Fruit fly (Drosophila melanogaster) whole organism, embryonic: ENCODE measurements around the gene CG12974.
A peak's percentile ranks its signal among the peaks of the same experiment; 100 is the strongest.

Source experiments
- Antp ChIP-seq: fragments of 200-800 bp; sonication (Bioruptor generic); optimal IDR thresholded peaks from 3 replicates; lab custom pipeline; 2016; ENCODE audit warnings: missing biosample characterization, missing genetic modification characterization
- CG10274 ChIP-seq: fragments of 200-800 bp; sonication (Bioruptor generic); optimal IDR thresholded peaks from 3 replicates; lab custom pipeline; 2017; ENCODE audit warnings: missing biosample characterization, mild to moderate bottlenecking, missing genetic modification characterization
- CG10654 ChIP-seq: fragments of 200-800 bp; sonication (Bioruptor generic); optimal IDR thresholded peaks from 2 replicates; lab custom pipeline; 2016; ENCODE audit warnings: missing biosample characterization, missing genetic modification characterization
- CG10959 ChIP-seq: fragments of 200-800 bp; sonication (Bioruptor generic); IDR thresholded peaks from 2 replicates; pipeline ENCODE4 v1.3.6; 2022; ENCODE audit warnings: missing biosample characterization, missing genetic modification characterization
- CG12104 ChIP-seq: fragments of 200-800 bp; sonication (Bioruptor generic); optimal IDR thresholded peaks from 3 replicates; lab custom pipeline; 2016; ENCODE audit warnings: missing biosample characterization, missing genetic modification characterization
- CG1602 ChIP-seq: fragments of 200-800 bp; sonication (Bioruptor generic); optimal IDR thresholded peaks from 3 replicates; lab custom pipeline; 2016; ENCODE audit warnings: missing biosample characterization, missing genetic modification characterization
- CG16863 ChIP-seq: fragments of 200-800 bp; sonication (Bioruptor generic); optimal IDR thresholded peaks from 3 replicates; lab custom pipeline; 2016; ENCODE audit warnings: missing biosample characterization, missing genetic modification characterization
- CG17568 ChIP-seq: fragments of 200-800 bp; sonication (Bioruptor generic); optimal IDR thresholded peaks from 2 replicates; lab custom pipeline; 2018; ENCODE audit warnings: missing biosample characterization, mild to moderate bottlenecking, missing genetic modification characterization, moderate library complexity
- CG17829 ChIP-seq: fragments of 200-800 bp; optimal IDR thresholded peaks from 2 replicates; lab custom pipeline; 2019; ENCODE audit warnings: missing biosample characterization, mild to moderate bottlenecking, missing genetic modification characterization, moderate library complexity
- CG1792 ChIP-seq: fragments of 200-800 bp; sonication (Bioruptor generic); optimal IDR thresholded peaks from 2 replicates; lab custom pipeline; 2016; ENCODE audit warnings: missing biosample characterization, missing genetic modification characterization
- CG18011 ChIP-seq: fragments of 200-800 bp; sonication (Bioruptor generic); optimal IDR thresholded peaks from 2 replicates; lab custom pipeline; 2017; ENCODE audit warnings: missing biosample characterization, missing genetic modification characterization, mild to moderate bottlenecking, moderate library complexity, missing genotype
- CG18599 ChIP-seq: fragments of 200-800 bp; sonication (Bioruptor generic); optimal IDR thresholded peaks from 3 replicates; lab custom pipeline; 2017; ENCODE audit warnings: missing biosample characterization, missing genetic modification characterization, mild to moderate bottlenecking, moderate library complexity, missing genetic modification reagents
- CG2120 ChIP-seq: fragments of 200-800 bp; sonication (Bioruptor generic); optimal IDR thresholded peaks from 3 replicates; lab custom pipeline; 2016; ENCODE audit warnings: missing biosample characterization, missing genetic modification characterization
- CG3995 ChIP-seq: fragments of 200-800 bp; sonication (Bioruptor generic); optimal IDR thresholded peaks from 3 replicates; lab custom pipeline; 2016; ENCODE audit warnings: missing biosample characterization, missing genetic modification characterization
- CG42726 ChIP-seq: fragments of 200-800 bp; sonication (Bioruptor generic); IDR thresholded peaks from 2 replicates; pipeline ENCODE4 v1.3.6; 2022; ENCODE audit warnings: missing biosample characterization, missing genetic modification characterization; ENCODE audit not compliant: partially characterized antibody
- CG43689 ChIP-seq: fragments of 200-800 bp; sonication (Bioruptor generic); IDR thresholded peaks from 2 replicates; pipeline ENCODE4 v1.3.6; 2022; ENCODE audit warnings: missing biosample characterization, missing genetic modification characterization
- CG4820 ChIP-seq: fragments of 200-800 bp; sonication (Bioruptor generic); optimal IDR thresholded peaks from 3 replicates; lab custom pipeline; 2016; ENCODE audit warnings: missing biosample characterization, missing genetic modification characterization
- CG6272 ChIP-seq: fragments of 200-800 bp; sonication (Bioruptor generic); IDR thresholded peaks from 2 replicates; pipeline ENCODE4 v1.3.6; 2022; ENCODE audit warnings: missing biosample characterization, missing genetic modification characterization
- CG7372 ChIP-seq: fragments of 200-800 bp; sonication (Bioruptor generic); IDR thresholded peaks from 2 replicates; pipeline ENCODE4 v1.3.6; 2022; ENCODE audit warnings: missing biosample characterization, missing genetic modification characterization
- CG9797 ChIP-seq: fragments of 200-800 bp; sonication (Bioruptor generic); optimal IDR thresholded peaks from 3 replicates; lab custom pipeline; 2018; ENCODE audit warnings: missing biosample characterization, mild to moderate bottlenecking, missing genetic modification characterization
- Dad ChIP-seq: fragments of 200-800 bp; sonication (Bioruptor generic); optimal IDR thresholded peaks from 3 replicates; lab custom pipeline; 2016; ENCODE audit warnings: missing biosample characterization, missing genetic modification characterization
- Doc3 ChIP-seq: fragments of 200-800 bp; sonication (Bioruptor generic); IDR thresholded peaks from 3 replicates; pipeline ENCODE4 v1.3.6; 2022; ENCODE audit warnings: missing biosample characterization, missing genetic modification characterization; ENCODE audit not compliant: partially characterized antibody
- Dref ChIP-seq: fragments of 200-800 bp; sonication (Bioruptor generic); IDR thresholded peaks from 2 replicates; pipeline ENCODE4 v1.3.6; 2022; ENCODE audit warnings: missing biosample characterization, missing genetic modification characterization
- HLHmδ ChIP-seq: fragments of 200-800 bp; sonication (Bioruptor generic); optimal IDR thresholded peaks from 2 replicates; lab custom pipeline; 2018; ENCODE audit warnings: missing biosample characterization, mild to moderate bottlenecking, missing genetic modification characterization, moderate library complexity
- Mad ChIP-seq: fragments of 200-800 bp; sonication (Bioruptor generic); optimal IDR thresholded peaks from 2 replicates; lab custom pipeline; 2016; ENCODE audit warnings: missing biosample characterization, missing genetic modification characterization
- NC2β ChIP-seq: fragments of 200-800 bp; sonication (Bioruptor generic); optimal IDR thresholded peaks from 2 replicates; lab custom pipeline; 2016; ENCODE audit warnings: missing biosample characterization, missing genetic modification characterization
- Opbp ChIP-seq: fragments of 200-800 bp; sonication (Bioruptor generic); IDR thresholded peaks from 3 replicates; pipeline ENCODE4 v1.3.6; 2022; ENCODE audit warnings: missing biosample characterization, missing genetic modification characterization; ENCODE audit not compliant: partially characterized antibody
- Optix ChIP-seq: fragments of 200-800 bp; sonication (Bioruptor generic); IDR thresholded peaks from 3 replicates; pipeline ENCODE4 v1.3.6; 2022; ENCODE audit warnings: missing biosample characterization, missing genetic modification characterization
- Scr ChIP-seq: fragments of 200-800 bp; sonication (Bioruptor generic); IDR thresholded peaks from 2 replicates; pipeline ENCODE4 v1.3.6; 2022; ENCODE audit warnings: missing biosample characterization, missing genetic modification characterization; ENCODE audit not compliant: partially characterized antibody
- bigmax ChIP-seq: fragments of 200-800 bp; sonication (Bioruptor generic); optimal IDR thresholded peaks from 2 replicates; lab custom pipeline; 2018; ENCODE audit warnings: missing biosample characterization, mild to moderate bottlenecking, missing genetic modification characterization
- cad ChIP-seq: fragments of >200 bp; optimal IDR thresholded peaks from 2 replicates; lab custom pipeline; 2017; ENCODE audit warnings: missing biosample characterization, missing genetic modification characterization
- croc ChIP-seq: fragments of 200-800 bp; sonication (Bioruptor generic); conservative IDR thresholded peaks from 3 replicates; pipeline ENCODE4 v1.3.6; 2022; ENCODE audit warnings: missing biosample characterization, missing genetic modification characterization
- fd96Cb ChIP-seq: fragments of 200-800 bp; sonication (Bioruptor generic); optimal IDR thresholded peaks from 2 replicates; lab custom pipeline; 2018; ENCODE audit warnings: missing biosample characterization, mild to moderate bottlenecking, missing genetic modification characterization, moderate library complexity
- gcm ChIP-seq: fragments of 200-800 bp; sonication (Bioruptor generic); optimal IDR thresholded peaks from 2 replicates; lab custom pipeline; 2019; ENCODE audit warnings: missing biosample characterization, mild to moderate bottlenecking, missing genetic modification characterization, moderate library complexity
- gem ChIP-seq: fragments of 200-800 bp; sonication (Bioruptor generic); optimal IDR thresholded peaks from 2 replicates; lab custom pipeline; 2019; ENCODE audit warnings: missing biosample characterization, mild to moderate bottlenecking, missing genetic modification characterization, moderate library complexity
- grau ChIP-seq: fragments of 200-800 bp; optimal IDR thresholded peaks from 3 replicates; lab custom pipeline; 2019; ENCODE audit warnings: missing biosample characterization, mild to moderate bottlenecking, missing genetic modification characterization, moderate library complexity
- gro ChIP-seq: fragments of 200-800 bp; sonication (Bioruptor generic); optimal IDR thresholded peaks from 2 replicates; lab custom pipeline; 2016; ENCODE audit warnings: missing biosample characterization, missing genetic modification characterization
- gsb ChIP-seq: fragments of 200-800 bp; sonication (Bioruptor generic); IDR thresholded peaks from 2 replicates; pipeline ENCODE4 v1.3.6; 2022; ENCODE audit warnings: missing biosample characterization, missing genetic modification characterization
- ham ChIP-seq: fragments of 200-800 bp; sonication (Bioruptor generic); IDR thresholded peaks from 2 replicates; pipeline ENCODE4 v1.3.6; 2022; ENCODE audit warnings: missing biosample characterization, missing genetic modification characterization
- insv ChIP-seq, 2 experiments: fragments of 200-800 bp; sonication (Bioruptor generic); optimal IDR thresholded peaks; 3 replicates each; lab custom pipeline; 2016 to 2018; ENCODE audit warnings: missing biosample characterization in 2 of 2, missing genetic modification characterization in 2 of 2
- onecut ChIP-seq: fragments of 200-800 bp; sonication (Bioruptor generic); IDR thresholded peaks from 2 replicates; pipeline ENCODE4 v1.3.6; 2022; ENCODE audit warnings: missing biosample characterization, missing genetic modification characterization
- pan ChIP-seq, 4 experiments: fragments of >200 bp in 3 of 4; fragments of 200-800 bp in 1 of 4; sonication (Bioruptor generic) in 1 of 4; optimal IDR thresholded peaks in 3 of 4; IDR thresholded peaks in 1 of 4; 2 replicates each; pipeline versions ENCODE4 v1.3.6 to Lab custom; 2017 to 2022; ENCODE audit warnings: missing biosample characterization in 2 of 4, missing genetic modification characterization in 2 of 4, mixed read lengths in 1 of 4
- sc ChIP-seq, 3 experiments: fragments of >200 bp in 2 of 3; fragments of 200-800 bp in 1 of 3; sonication (Bioruptor generic) in 1 of 3; optimal IDR thresholded peaks; 2 replicates in 2 of 3; 3 replicates in 1 of 3; lab custom pipeline; 2017; ENCODE audit warnings: mild to moderate bottlenecking in 1 of 3, missing biosample characterization in 1 of 3, missing genetic modification characterization in 1 of 3, missing genetic modification reagents in 1 of 3
- tap ChIP-seq: fragments of 200-800 bp; optimal IDR thresholded peaks from 3 replicates; lab custom pipeline; 2019; ENCODE audit warnings: missing biosample characterization, mild to moderate bottlenecking, missing genetic modification characterization, moderate library complexity
- tgo ChIP-seq: fragments of 200-800 bp; sonication (Bioruptor generic); IDR thresholded peaks from 3 replicates; pipeline ENCODE4 v1.3.6; 2022; ENCODE audit warnings: missing biosample characterization, missing genetic modification characterization
- wek ChIP-seq: fragments of 200-800 bp; sonication (Bioruptor generic); optimal IDR thresholded peaks from 3 replicates; lab custom pipeline; 2018; ENCODE audit warnings: missing biosample characterization, mild to moderate bottlenecking, missing genetic modification characterization, moderate library complexity
- yki ChIP-seq: fragments of >200 bp; optimal IDR thresholded peaks from 3 replicates; lab custom pipeline; 2018

The CG12974 gene

dm6 chr3L:21276296-21277257 lies 9.2 kb downstream of the CG12974 start:
- peak; percentile 71 for TF ChIP-seq NC2β (GFP tag; lab: Kevin White, UChicago)
- TF ChIP-seq CG12104 (GFP tag; lab: Kevin White, UChicago) = peak; percentile 75
- TF ChIP-seq Opbp (GFP tag; lab: Robert Waterston, UW) = no peak
- TF ChIP-seq CG3995 (GFP tag; lab: Kevin White, UChicago) = peak; percentile 86
- no peak for TF ChIP-seq bigmax
- TF ChIP-seq Antp (GFP tag; lab: Kevin White, UChicago) = peak; percentile 52
- peak; percentile 57 for TF ChIP-seq CG16863 (GFP tag; lab: Kevin White, UChicago)
- no peak; the same call in 1 of the 2 replicates for TF ChIP-seq CG10959 (GFP tag; lab: Robert Waterston, UW)
- TF ChIP-seq Dad = peak; percentile 29
- no peak for TF ChIP-seq HLHmδ (GFP tag; lab: Kevin White, UChicago)
- TF ChIP-seq CG43689 (GFP tag; lab: Robert Waterston, UW) = peak; percentile 31; the same call in 1 of the 2 replicates
- no peak for TF ChIP-seq CG17568 (GFP tag; lab: Kevin White, UChicago)
- peak; percentile 2 for TF ChIP-seq CG18011
- no peak for TF ChIP-seq pan (optimal IDR thresholded peaks at IDR 0.05; lab: Kevin White, UChicago)
- peak in 1 of 2 experiments; percentile 4 for TF ChIP-seq pan (GFP tag; optimal IDR thresholded peaks at IDR 0.05 in 1 of 2, IDR thresholded peaks at IDR 0.05 in 1 of 2)
- no peak for TF ChIP-seq Mad
- TF ChIP-seq CG2120 (GFP tag; lab: Kevin White, UChicago) = peak; percentile 76
- no peak for TF ChIP-seq tap (tag; lab: Kevin White, UChicago)
- no peak for TF ChIP-seq Dref (GFP tag; lab: Robert Waterston, UW)
- 0 out of 2 replicates have a peak, but pooled peaks have one; percentile 14 for TF ChIP-seq CG6272
- TF ChIP-seq CG17829 (tag; lab: Kevin White, UChicago) = peak; percentile 77
- TF ChIP-seq sc (optimal IDR thresholded peaks at IDR 0.05; lab: Kevin White, UChicago) = no peak
- TF ChIP-seq sc (GFP tag; optimal IDR thresholded peaks at IDR 0.05; lab: Kevin White, UChicago) = peak; percentile 19
- no peak for TF ChIP-seq Optix (GFP tag; lab: Robert Waterston, UW)
- TF ChIP-seq CG1602 (GFP tag; lab: Kevin White, UChicago) = peak; percentile 44
- TF ChIP-seq onecut (GFP tag; lab: Robert Waterston, UW) = 0 out of 2 replicates have a peak, but pooled peaks have one; percentile 5
- TF ChIP-seq ham (GFP tag; lab: Robert Waterston, UW) = no peak
- peak; percentile 4 for TF ChIP-seq CG1792
- peak; percentile 24; the same call in 1 of the 3 replicates for TF ChIP-seq croc (GFP tag; lab: Robert Waterston, UW)
- TF ChIP-seq cad (GFP tag; lab: Kevin White, UChicago) = peak; percentile 75
- TF ChIP-seq gsb (GFP tag; lab: Robert Waterston, UW) = no peak
- TF ChIP-seq CG9797 (GFP tag; lab: Kevin White, UChicago) = no peak
- 0 out of 2 replicates have a peak, but pooled peaks have one; percentile 15 for TF ChIP-seq CG7372 (GFP tag; lab: Robert Waterston, UW)
- TF ChIP-seq gro (GFP tag; lab: Kevin White, UChicago) = peak; percentile 39
- 0 out of 2 replicates have a peak, but pooled peaks have one; percentile 16 for TF ChIP-seq Scr (GFP tag; lab: Robert Waterston, UW)
- TF ChIP-seq CG42726 (GFP tag; lab: Robert Waterston, UW) = no peak
- TF ChIP-seq yki = no peak
- TF ChIP-seq fd96Cb = peak; percentile 63
- peak; percentile 58; the same call in 2 of the 3 replicates for TF ChIP-seq tgo (GFP tag; lab: Robert Waterston, UW)
- TF ChIP-seq wek = no peak
- TF ChIP-seq Doc3 (GFP tag; lab: Robert Waterston, UW) = no peak
- TF ChIP-seq gem (tag; lab: Kevin White, UChicago) = peak; percentile 83
- peak; percentile 4 to 31 for TF ChIP-seq insv (GFP tag; optimal IDR thresholded peaks at IDR 0.05; lab: Kevin White, UChicago)
- TF ChIP-seq CG4820 (GFP tag; lab: Kevin White, UChicago) = peak; percentile 40
- peak; percentile 47 for TF ChIP-seq CG10654
- peak; percentile 36 for TF ChIP-seq CG18599 (GFP tag; lab: Kevin White, UChicago)
- peak; percentile 72 for TF ChIP-seq grau (tag; lab: Kevin White, UChicago)
- peak; percentile 20 for TF ChIP-seq gcm (GFP tag; lab: Kevin White, UChicago)
- peak; percentile 11 for TF ChIP-seq CG10274 (GFP tag; lab: Kevin White, UChicago)
